Worm (Caenorhabditis elegans): ENCODE results near the gene M03E7.3.

ce11 chrV:5591887-5592286 lies 22.9 kb upstream of the M03E7.3 start:
- TF ChIP-seq rec-8 (tag; optimal IDR thresholded peaks at IDR 0.05): peak in 1 of 2 experiments; percentile 48
- 0 out of 2 replicates have a peak, but pooled peaks have one; percentile 10 for TF ChIP-seq aptf-2 (GFP tag; conservative IDR thresholded peaks at IDR 0.05)
- TF ChIP-seq ceh-100 (GFP tag; IDR thresholded peaks at IDR 0.05): peak; percentile 50; the same call in 1 of the 2 replicates
- TF ChIP-seq madf-8 (GFP tag; conservative IDR thresholded peaks at IDR 0.05): no peak
- no peak for TF ChIP-seq nfya-1 (tag; optimal IDR thresholded peaks at IDR 0.05; ENCODE audit: borderline replicate concordance, insufficient read depth)
- peak; percentile 48; the same call in 1 of the 2 replicates for TF ChIP-seq nfyb-1 (GFP tag; IDR thresholded peaks at IDR 0.05)
- no peak for TF ChIP-seq pha-4 (tag; optimal IDR thresholded peaks at IDR 0.05)
- no peak for TF ChIP-seq ama-1 (optimal IDR thresholded peaks at IDR 0.05)
- TF ChIP-seq ama-1 (GFP tag; optimal IDR thresholded peaks at IDR 0.05): peak in 1 of 2 experiments; percentile 86
- TF ChIP-seq nhr-120 (GFP tag; IDR thresholded peaks at IDR 0.05): 0 out of 2 replicates have a peak, but pooled peaks have one; percentile 54
- no peak for TF ChIP-seq dpl-1 (GFP tag; optimal IDR thresholded peaks at IDR 0.05)
- peak; percentile 61 for TF ChIP-seq chd-7 (tag; optimal IDR thresholded peaks at IDR 0.05)
- TF ChIP-seq Y56A3A.18 (GFP tag; IDR thresholded peaks at IDR 0.05): no peak
- peak; percentile 51 for TF ChIP-seq rcor-1 (GFP tag; IDR thresholded peaks at IDR 0.05)
- TF ChIP-seq snpc-1.1 (tag; optimal IDR thresholded peaks at IDR 0.05; ENCODE audit: insufficient read depth): peak; percentile 68

Measured in whole organism, young adult.